Worm (Caenorhabditis elegans): ENCODE data around the gene rpn-5.

The rpn-5 gene

ce11 chrII:4736585-4736984 lies 38.4 kb upstream of the rpn-5 start:
- TF ChIP-seq ets-7 (tag; optimal IDR thresholded peaks at IDR 0.05) (no peak), tbx-37 (GFP tag; conservative IDR thresholded peaks at IDR 0.05) (no peak), tbx-11 (GFP tag; IDR thresholded peaks at IDR 0.05) (no peak), ama-1 (optimal IDR thresholded peaks at IDR 0.05) (no peak)

ce11 chrII:4734477-4734876 lies 36.2 kb upstream of the rpn-5 start:
- no peak for TF ChIP-seq scrt-1 (GFP tag; IDR thresholded peaks at IDR 0.05)
- TF ChIP-seq sea-1 (GFP tag; conservative IDR thresholded peaks at IDR 0.05): no peak
- TF ChIP-seq hnd-1 (tag; optimal IDR thresholded peaks at IDR 0.05): no peak
- TF ChIP-seq pes-1 (GFP tag; IDR thresholded peaks at IDR 0.05): no peak
- TF ChIP-seq B0310.2 (tag; optimal IDR thresholded peaks at IDR 0.05): no peak
- TF ChIP-seq ets-7 (tag; optimal IDR thresholded peaks at IDR 0.05): no peak
- no peak for TF ChIP-seq hmbx-1 (tag; optimal IDR thresholded peaks at IDR 0.05)

- TF ChIP-seq hnd-1 (tag; optimal IDR thresholded peaks at IDR 0.05): no peak
- TF ChIP-seq pes-1 (GFP tag; IDR thresholded peaks at IDR 0.05): no peak
- no peak for TF ChIP-seq hmg-4 (GFP tag; optimal IDR thresholded peaks at IDR 0.05)
- no peak for TF ChIP-seq sea-1 (GFP tag; conservative IDR thresholded peaks at IDR 0.05)
- TF ChIP-seq aly-1 (tag; optimal IDR thresholded peaks at IDR 0.05): no peak
- no peak for TF ChIP-seq ama-1 (optimal IDR thresholded peaks at IDR 0.05)
- TF ChIP-seq B0310.2 (tag; optimal IDR thresholded peaks at IDR 0.05): no peak
- TF ChIP-seq ceh-36 (tag; optimal IDR thresholded peaks at IDR 0.05): no peak
- no peak for TF ChIP-seq tra-4 (tag; optimal IDR thresholded peaks at IDR 0.05)
- no peak for TF ChIP-seq ets-7 (tag; optimal IDR thresholded peaks at IDR 0.05)
- TF ChIP-seq scrt-1 (GFP tag; IDR thresholded peaks at IDR 0.05): no peak
- TF ChIP-seq flt-1 (GFP tag; IDR thresholded peaks at IDR 0.05): no peak
- no peak for TF ChIP-seq tbx-37 (GFP tag; conservative IDR thresholded peaks at IDR 0.05)
- TF ChIP-seq tbx-11 (GFP tag; IDR thresholded peaks at IDR 0.05): no peak
These were observed 35.6 kb upstream of the rpn-5 start, which contains the start of gene F41C3.11 for ce11 chrII:4733848-4734247. Gene F41C3.11 (minus strand): TSS chrII:4733948.

- TF ChIP-seq tra-4 (tag; optimal IDR thresholded peaks at IDR 0.05) (no peak), ceh-36 (tag; optimal IDR thresholded peaks at IDR 0.05) (no peak), ceh-13 (GFP tag; optimal IDR thresholded peaks at IDR 0.05) (no peak), ets-7 (tag; optimal IDR thresholded peaks at IDR 0.05) (no peak), flt-1 (GFP tag; IDR thresholded peaks at IDR 0.05) (no peak), sea-1 (GFP tag; conservative IDR thresholded peaks at IDR 0.05) (no peak)
These were observed 31.5 kb upstream of the rpn-5 start, which contains the start of gene F41C3.7 for ce11 chrII:4729733-4730132. Gene F41C3.7 (plus strand): TSS chrII:4730033.

ce11 chrII:4728687-4729086 lies 30.5 kb upstream of the rpn-5 start:
- TF ChIP-seq flt-1 (GFP tag; IDR thresholded peaks at IDR 0.05) (no peak), ets-7 (tag; optimal IDR thresholded peaks at IDR 0.05) (no peak), B0310.2 (tag; optimal IDR thresholded peaks at IDR 0.05) (no peak), ama-1 (optimal IDR thresholded peaks at IDR 0.05) (no peak), tbx-37 (GFP tag; conservative IDR thresholded peaks at IDR 0.05) (no peak), ceh-13 (GFP tag; optimal IDR thresholded peaks at IDR 0.05) (no peak), scrt-1 (GFP tag; IDR thresholded peaks at IDR 0.05) (no peak), tbx-11 (GFP tag; IDR thresholded peaks at IDR 0.05) (no peak), sea-1 (GFP tag; conservative IDR thresholded peaks at IDR 0.05) (no peak), pes-1 (GFP tag; IDR thresholded peaks at IDR 0.05) (no peak), hnd-1 (tag; optimal IDR thresholded peaks at IDR 0.05) (no peak), hmbx-1 (tag; optimal IDR thresholded peaks at IDR 0.05) (no peak), aly-1 (tag; optimal IDR thresholded peaks at IDR 0.05) (no peak), ceh-36 (tag; optimal IDR thresholded peaks at IDR 0.05) (no peak), hmg-4 (GFP tag; optimal IDR thresholded peaks at IDR 0.05) (no peak), tra-4 (tag; optimal IDR thresholded peaks at IDR 0.05) (no peak), F13C5.2 (tag; optimal IDR thresholded peaks at IDR 0.05) (no peak)

ce11 chrII:4727769-4728168 lies 29.5 kb upstream of the rpn-5 start, which contains the start of gene ttr-41:
Gene ttr-41 (minus strand): TSS chrII:4727869.
- no peak for TF ChIP-seq ets-7 (tag; optimal IDR thresholded peaks at IDR 0.05)
- no peak for TF ChIP-seq tbx-37 (GFP tag; conservative IDR thresholded peaks at IDR 0.05)
- TF ChIP-seq ceh-36 (tag; optimal IDR thresholded peaks at IDR 0.05): no peak
- TF ChIP-seq flt-1 (GFP tag; IDR thresholded peaks at IDR 0.05): no peak
- TF ChIP-seq hmg-4 (GFP tag; optimal IDR thresholded peaks at IDR 0.05): no peak
- no peak for TF ChIP-seq hmbx-1 (tag; optimal IDR thresholded peaks at IDR 0.05)
- no peak for TF ChIP-seq F13C5.2 (tag; optimal IDR thresholded peaks at IDR 0.05)
- TF ChIP-seq sea-1 (GFP tag; conservative IDR thresholded peaks at IDR 0.05): no peak
- no peak for TF ChIP-seq ama-1 (optimal IDR thresholded peaks at IDR 0.05)
- TF ChIP-seq scrt-1 (GFP tag; IDR thresholded peaks at IDR 0.05): no peak
- no peak for TF ChIP-seq B0310.2 (tag; optimal IDR thresholded peaks at IDR 0.05)
- TF ChIP-seq hnd-1 (tag; optimal IDR thresholded peaks at IDR 0.05): no peak
- no peak for TF ChIP-seq ceh-13 (GFP tag; optimal IDR thresholded peaks at IDR 0.05)
- TF ChIP-seq tra-4 (tag; optimal IDR thresholded peaks at IDR 0.05): no peak
- no peak for TF ChIP-seq pes-1 (GFP tag; IDR thresholded peaks at IDR 0.05)

ce11 chrII:4726750-4727384 lies 28.6 kb upstream of the rpn-5 start:
- no peak for TF ChIP-seq hmg-4 (GFP tag; optimal IDR thresholded peaks at IDR 0.05)
- TF ChIP-seq ama-1 (optimal IDR thresholded peaks at IDR 0.05): no peak
- no peak for TF ChIP-seq B0310.2 (tag; optimal IDR thresholded peaks at IDR 0.05)
- TF ChIP-seq hmbx-1 (tag; optimal IDR thresholded peaks at IDR 0.05): no peak

- no peak for TF ChIP-seq hmg-4 (GFP tag; optimal IDR thresholded peaks at IDR 0.05)
- TF ChIP-seq hnd-1 (tag; optimal IDR thresholded peaks at IDR 0.05): no peak
- TF ChIP-seq B0310.2 (tag; optimal IDR thresholded peaks at IDR 0.05): no peak
- TF ChIP-seq scrt-1 (GFP tag; IDR thresholded peaks at IDR 0.05): no peak
- TF ChIP-seq sea-1 (GFP tag; conservative IDR thresholded peaks at IDR 0.05): no peak
- TF ChIP-seq tbx-37 (GFP tag; conservative IDR thresholded peaks at IDR 0.05): no peak
- TF ChIP-seq pes-1 (GFP tag; IDR thresholded peaks at IDR 0.05): no peak
- no peak for TF ChIP-seq tra-4 (tag; optimal IDR thresholded peaks at IDR 0.05)
- no peak for TF ChIP-seq ceh-36 (tag; optimal IDR thresholded peaks at IDR 0.05)
- TF ChIP-seq aly-1 (tag; optimal IDR thresholded peaks at IDR 0.05): no peak
These were observed 27.9 kb upstream of the rpn-5 start, which contains the start of gene F10G7.10 for ce11 chrII:4726120-4726519. Gene F10G7.10 (minus strand): TSS chrII:4726264.
